Fruit fly (Drosophila melanogaster): ENCODE results near the gene CG33630.

CG33630 gene

DNA sequence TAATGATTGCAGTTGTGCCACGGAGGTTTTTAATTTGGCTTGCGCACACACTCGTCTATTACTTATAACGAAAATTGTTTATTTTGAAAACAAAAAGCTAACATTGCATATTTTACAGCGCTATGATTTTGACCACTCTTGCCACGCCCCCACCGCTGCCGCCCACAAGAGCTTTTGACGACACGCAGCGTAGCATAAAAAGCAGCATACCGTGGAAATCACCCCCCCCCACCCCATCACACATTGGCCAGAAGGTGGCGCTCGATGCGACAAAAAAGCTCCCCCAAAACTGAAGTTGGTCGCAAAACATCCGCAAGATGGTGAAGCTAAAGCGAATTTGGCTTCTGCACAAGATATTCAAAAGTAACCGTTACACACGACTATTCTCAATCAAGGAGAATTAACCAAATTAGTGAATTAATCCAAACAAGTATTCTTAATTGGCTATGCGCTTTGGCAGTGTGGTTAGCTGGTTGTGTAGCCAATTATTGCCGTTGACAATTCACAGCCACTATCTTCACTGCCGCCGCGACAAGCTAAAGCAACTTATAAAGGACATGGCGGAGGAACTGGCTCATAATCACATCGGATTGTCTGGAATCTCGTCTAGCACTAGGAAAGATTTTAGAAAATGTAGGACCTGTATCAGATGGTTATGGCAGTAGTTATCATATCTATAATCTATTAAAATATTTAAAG is 38.2 kb downstream of the CG33630 start (continued):
- no peak for TF ChIP-seq MESR4 (GFP tag; optimal IDR thresholded peaks at IDR 0.05)
- no peak for TF ChIP-seq yki (optimal IDR thresholded peaks at IDR 0.05)
- TF ChIP-seq dimm (GFP tag; IDR thresholded peaks at IDR 0.05) = no peak
- TF ChIP-seq Ets65A (GFP tag) = peak; percentile 93
- TF ChIP-seq chm (GFP tag; IDR thresholded peaks at IDR 0.05) = 0 out of 2 replicates have a peak, but pooled peaks have one; percentile 59
- TF ChIP-seq Taf1 (GFP tag; IDR thresholded peaks at IDR 0.05) = no peak
- TF ChIP-seq cg (GFP tag; optimal IDR thresholded peaks at IDR 0.05) = no peak
- peak; percentile 55 for TF ChIP-seq CG12769 (tag; optimal IDR thresholded peaks at IDR 0.05)
- no peak for TF ChIP-seq CG11696 (GFP tag; IDR thresholded peaks at IDR 0.05)
- no peak for TF ChIP-seq CG16863 (GFP tag; optimal IDR thresholded peaks at IDR 0.05)
- no peak for TF ChIP-seq CG7271 (tag; optimal IDR thresholded peaks at IDR 0.05)
- peak; percentile 18 for TF ChIP-seq nau (GFP tag; optimal IDR thresholded peaks at IDR 0.05)
- TF ChIP-seq CG17912 (GFP tag; optimal IDR thresholded peaks at IDR 0.05) = peak; percentile 45
- no peak for TF ChIP-seq sna (GFP tag; IDR thresholded peaks at IDR 0.05; ENCODE audit: partially characterized antibody)
- TF ChIP-seq Max (GFP tag; optimal IDR thresholded peaks at IDR 0.05) = peak; percentile 16
- no peak for TF ChIP-seq kah (GFP tag; optimal IDR thresholded peaks at IDR 0.05)
- TF ChIP-seq CG4404 (GFP tag; IDR thresholded peaks at IDR 0.05) = no peak
- 0 out of 3 replicates have a peak, but pooled peaks have one; percentile 35 for TF ChIP-seq Aef1 (GFP tag; IDR thresholded peaks at IDR 0.05)
- TF ChIP-seq CG2889 (GFP tag; IDR thresholded peaks at IDR 0.05) = no peak
- TF ChIP-seq CG3838 (GFP tag; optimal IDR thresholded peaks at IDR 0.05) = no peak
- TF ChIP-seq scrt (GFP tag; optimal IDR thresholded peaks at IDR 0.05) = no peak
- no peak for TF ChIP-seq CG6791 (GFP tag; IDR thresholded peaks at IDR 0.05; ENCODE audit: partially characterized antibody)
- TF ChIP-seq CG10654 (GFP tag; optimal IDR thresholded peaks at IDR 0.05) = no peak
- no peak for TF ChIP-seq fd3F (GFP tag; optimal IDR thresholded peaks at IDR 0.05)
- TF ChIP-seq Antp (GFP tag; optimal IDR thresholded peaks at IDR 0.05) = peak; percentile 64
- no peak for TF ChIP-seq Sry-δ (GFP tag; optimal IDR thresholded peaks at IDR 0.05)
- TF ChIP-seq ttk (GFP tag; IDR thresholded peaks at IDR 0.05) = 0 out of 2 replicates have a peak, but pooled peaks have one; percentile 21
- peak; percentile 45 for TF ChIP-seq caup (GFP tag; optimal IDR thresholded peaks at IDR 0.05; ENCODE audit: severe bottlenecking)
- peak; percentile 18 for TF ChIP-seq CG30403 (GFP tag; optimal IDR thresholded peaks at IDR 0.05)
- TF ChIP-seq CG2712 (tag; optimal IDR thresholded peaks at IDR 0.05) = peak; percentile 6
- no peak for TF ChIP-seq chif (GFP tag; optimal IDR thresholded peaks at IDR 0.05)
- TF ChIP-seq ssp (GFP tag; IDR thresholded peaks at IDR 0.05) = no peak
- no peak for TF ChIP-seq CG18011 (GFP tag; optimal IDR thresholded peaks at IDR 0.05)
- TF ChIP-seq bigmax (GFP tag; optimal IDR thresholded peaks at IDR 0.05) = no peak
- no peak for TF ChIP-seq BEAF-32 (GFP tag; optimal IDR thresholded peaks at IDR 0.05)
- TF ChIP-seq Camta (GFP tag; optimal IDR thresholded peaks at IDR 0.05) = no peak
- TF ChIP-seq CG30431 (GFP tag; optimal IDR thresholded peaks at IDR 0.05) = no peak
- TF ChIP-seq CG8089 (GFP tag; optimal IDR thresholded peaks at IDR 0.05) = no peak
- TF ChIP-seq CG18619 (GFP tag; optimal IDR thresholded peaks at IDR 0.05) = no peak
- TF ChIP-seq hkb (optimal IDR thresholded peaks at IDR 0.05) = peak; percentile 22
- TF ChIP-seq hkb (GFP tag; IDR thresholded peaks at IDR 0.05) = no peak; the same call in 1 of the 2 replicates
- TF ChIP-seq CG6765 (GFP tag; optimal IDR thresholded peaks at IDR 0.05) = no peak
- peak; percentile 8 for TF ChIP-seq CG10209 (GFP tag; optimal IDR thresholded peaks at IDR 0.05)
- TF ChIP-seq nerfin-1 (tag; optimal IDR thresholded peaks at IDR 0.05) = no peak
- TF ChIP-seq CG14014 (GFP tag; IDR thresholded peaks at IDR 0.05) = peak; percentile 40; the same call in 1 of the 2 replicates
- TF ChIP-seq CG4820 (GFP tag; optimal IDR thresholded peaks at IDR 0.05) = peak; percentile 8
- TF ChIP-seq CG8290 (GFP tag; optimal IDR thresholded peaks at IDR 0.05) = no peak
- TF ChIP-seq CG8290 (tag; optimal IDR thresholded peaks at IDR 0.05) = peak in 1 of 2 experiments; percentile 70
- TF ChIP-seq Dip2 (GFP tag; IDR thresholded peaks at IDR 0.05) = peak; percentile 52
- no peak for TF ChIP-seq eyg (GFP tag; optimal IDR thresholded peaks at IDR 0.05)
- TF ChIP-seq vvl (GFP tag; IDR thresholded peaks at IDR 0.05) = peak; percentile 78

Data from whole organism, embryonic.